Worm (Caenorhabditis elegans) whole organism, L3 larva: Measurements from ENCODE around the gene Y62H9A.13.

Experiments
- R02D3.7 ChIP-seq: fragments of 150-350 bp; optimal IDR thresholded peaks from 2 replicates; lab custom pipeline; 2014; ENCODE audit warnings: missing biosample characterization, missing genetic modification characterization
- ama-1 ChIP-seq: fragments of 150-350 bp; optimal IDR thresholded peaks from 2 replicates; lab custom pipeline; 2018
- nhr-12 ChIP-seq: fragments of 150-350 bp; optimal IDR thresholded peaks from 2 replicates; lab custom pipeline; 2014; ENCODE audit warnings: missing biosample characterization, missing genetic modification characterization
- nhr-67 ChIP-seq: fragments of 150-350 bp; optimal IDR thresholded peaks from 2 replicates; lab custom pipeline; 2014; ENCODE audit warnings: missing biosample characterization, missing genetic modification characterization
- nhr-77 ChIP-seq: fragments of 150-350 bp; optimal IDR thresholded peaks from 2 replicates; lab custom pipeline; 2014; ENCODE audit warnings: missing biosample characterization, missing genetic modification characterization
- pqm-1 ChIP-seq: fragments of 150-350 bp; optimal IDR thresholded peaks from 2 replicates; lab custom pipeline; 2017; ENCODE audit warnings: missing biosample characterization, missing genetic modification characterization, inconsistent platforms
- sea-2 ChIP-seq: fragments of 150-350 bp; sonication (generic microtip); optimal IDR thresholded peaks from 4 replicates; lab custom pipeline; 2014; ENCODE audit warnings: missing biosample characterization, missing genetic modification reagents, missing genetic modification characterization
- skn-1 ChIP-seq: fragments of 150-350 bp; optimal IDR thresholded peaks from 2 replicates; lab custom pipeline; 2014; ENCODE audit warnings: missing biosample characterization, missing genetic modification characterization
- tbx-2 ChIP-seq: sonication (generic microtip); optimal IDR thresholded peaks from 2 replicates; lab custom pipeline; 2016; ENCODE audit warnings: mild to moderate bottlenecking, missing genetic modification characterization, missing compliant biosample characterization
- unc-39 ChIP-seq: sonication (generic microtip); optimal IDR thresholded peaks from 4 replicates; lab custom pipeline; 2017; ENCODE audit warnings: missing biosample characterization, missing genetic modification characterization
- unc-62 ChIP-seq: fragments of 150-350 bp; sonication (generic microtip); optimal IDR thresholded peaks from 4 replicates; lab custom pipeline; 2014; ENCODE audit warnings: missing biosample characterization, missing genetic modification reagents, missing genetic modification characterization
- ztf-11 ChIP-seq: fragments of 150-350 bp; optimal IDR thresholded peaks from 2 replicates; lab custom pipeline; 2014; ENCODE audit warnings: missing biosample characterization, missing genetic modification characterization

DNA sequence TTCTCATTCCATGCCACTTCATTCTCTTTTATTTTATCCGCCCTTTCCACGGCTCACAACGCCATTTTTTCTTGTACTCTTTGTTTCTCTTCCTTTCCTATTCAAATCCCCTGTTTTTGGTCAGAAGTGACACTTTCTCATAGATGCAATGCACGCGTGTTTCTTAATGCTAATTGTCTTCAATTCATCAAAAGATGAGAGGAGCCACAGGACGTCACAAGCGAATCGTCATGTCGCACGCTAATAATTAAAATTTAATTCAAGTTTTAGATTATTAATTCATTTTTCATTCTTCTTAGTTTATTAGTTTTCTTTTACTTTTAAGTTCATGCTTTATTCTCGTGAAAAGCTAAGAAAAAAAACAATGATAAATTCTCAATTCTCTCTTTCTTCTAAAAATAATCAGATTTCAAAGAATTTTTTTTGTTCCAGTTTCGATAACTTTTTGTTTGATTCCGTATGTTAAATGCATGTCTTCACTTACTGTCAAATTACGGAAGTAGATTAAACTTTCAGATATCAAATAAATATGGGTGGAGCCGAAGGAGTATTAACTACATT, 4.0 kb downstream of the Y62H9A.13 start, which contains the start of gene Y62H9A.14:
- TF ChIP-seq unc-39 (no peak), nhr-12 (tag; lab: Kevin White, UChicago) (no peak), unc-62 (GFP tag; lab: Kevin White, UChicago) (no peak), ztf-11 (tag; lab: Kevin White, UChicago) (no peak), tbx-2 (tag; lab: Kevin White, UChicago) (no peak), ama-1 (lab: Kevin White, UChicago) (no peak), skn-1 (tag; lab: Kevin White, UChicago) (no peak), nhr-77 (tag; lab: Kevin White, UChicago) (no peak), R02D3.7 (tag; lab: Kevin White, UChicago) (no peak), pqm-1 (tag; lab: Kevin White, UChicago) (no peak), sea-2 (GFP tag; lab: Kevin White, UChicago) (no peak), nhr-67 (tag; lab: Kevin White, UChicago) (no peak)
